Worm (Caenorhabditis elegans) whole organism, late embryonic: ENCODE results near the gene srsx-27.
A peak's percentile ranks its signal among the peaks of the same experiment; 100 is the strongest.

Source experiments
- C08G9.2 ChIP-seq: sonication (generic microtip); optimal IDR thresholded peaks from 2 replicates; lab custom pipeline; 2016; ENCODE audit warnings: mild to moderate bottlenecking, missing genetic modification characterization, moderate library complexity, missing compliant biosample characterization
- C38D4.7 ChIP-seq: fragments of 200-800 bp; sonication (Bioruptor generic); optimal IDR thresholded peaks from 2 replicates; lab custom pipeline; 2018; ENCODE audit warnings: mild to moderate bottlenecking, missing genetic modification characterization, moderate library complexity, missing compliant biosample characterization
- K02D7.2 ChIP-seq: sonication (generic microtip); optimal IDR thresholded peaks from 2 replicates; lab custom pipeline; 2017; ENCODE audit warnings: mild to moderate bottlenecking, missing genetic modification characterization, missing compliant biosample characterization
- K09A11.1 ChIP-seq: sonication (generic microtip); optimal IDR thresholded peaks from 2 replicates; lab custom pipeline; 2017; ENCODE audit warnings: antibody characterized with exemption, mild to moderate bottlenecking, missing genetic modification characterization, missing compliant biosample characterization; ENCODE audit not compliant: insufficient read depth
- T23F11.4 ChIP-seq: fragments of 200-800 bp; sonication (Bioruptor generic); optimal IDR thresholded peaks from 2 replicates; lab custom pipeline; 2018; ENCODE audit warnings: mild to moderate bottlenecking, missing genetic modification characterization, missing compliant biosample characterization
- ahr-1 ChIP-seq: sonication (generic microtip); optimal IDR thresholded peaks from 2 replicates; lab custom pipeline; 2016; ENCODE audit warnings: missing genetic modification characterization, missing compliant biosample characterization
- ama-1 ChIP-seq: fragments of 150-350 bp; optimal IDR thresholded peaks from 2 replicates; lab custom pipeline; 2014
- ceh-18 ChIP-seq: sonication (generic microtip); optimal IDR thresholded peaks from 2 replicates; lab custom pipeline; 2016; ENCODE audit warnings: missing genetic modification characterization, missing compliant biosample characterization
- ceh-19 ChIP-seq: fragments of 200-800 bp; sonication (Bioruptor generic); optimal IDR thresholded peaks from 2 replicates; lab custom pipeline; 2018; ENCODE audit warnings: mild to moderate bottlenecking, missing genetic modification characterization, missing compliant biosample characterization
- ceh-2 ChIP-seq: sonication (generic microtip); optimal IDR thresholded peaks from 2 replicates; lab custom pipeline; 2016; ENCODE audit warnings: missing genotype, missing genetic modification characterization, missing compliant biosample characterization
- ceh-22 ChIP-seq: sonication (generic microtip); optimal IDR thresholded peaks from 2 replicates; lab custom pipeline; 2017; ENCODE audit warnings: missing biosample characterization, missing genetic modification characterization
- ceh-30 ChIP-seq: fragments of 150-350 bp; optimal IDR thresholded peaks from 2 replicates; lab custom pipeline; 2014; ENCODE audit warnings: missing biosample characterization, missing genetic modification characterization
- ceh-48 ChIP-seq: sonication (generic microtip); optimal IDR thresholded peaks from 2 replicates; lab custom pipeline; 2016; ENCODE audit warnings: missing genetic modification characterization, inconsistent platforms, missing compliant biosample characterization
- ceh-6 ChIP-seq: fragments of 200-800 bp; sonication (Bioruptor generic); optimal IDR thresholded peaks from 2 replicates; lab custom pipeline; 2018; ENCODE audit warnings: mild to moderate bottlenecking, missing genetic modification characterization, missing compliant biosample characterization
- ceh-9 ChIP-seq: sonication (generic microtip); optimal IDR thresholded peaks from 2 replicates; lab custom pipeline; 2016; ENCODE audit warnings: mild to moderate bottlenecking, missing genetic modification characterization, inconsistent platforms, missing compliant biosample characterization
- dmd-4 ChIP-seq: sonication (generic microtip); optimal IDR thresholded peaks from 2 replicates; lab custom pipeline; 2016; ENCODE audit warnings: borderline replicate concordance, missing genetic modification characterization, missing compliant biosample characterization
- dve-1 ChIP-seq: sonication (generic microtip); optimal IDR thresholded peaks from 2 replicates; lab custom pipeline; 2017; ENCODE audit warnings: antibody characterized with exemption, mild to moderate bottlenecking, missing genetic modification characterization, missing compliant biosample characterization
- elt-2 ChIP-seq: sonication (generic microtip); optimal IDR thresholded peaks from 2 replicates; lab custom pipeline; 2016; ENCODE audit warnings: missing genetic modification reagents, missing genetic modification characterization, missing compliant biosample characterization
- elt-4 ChIP-seq: sonication (generic microtip); optimal IDR thresholded peaks from 2 replicates; lab custom pipeline; 2016; ENCODE audit warnings: missing genetic modification characterization, missing compliant biosample characterization
- ets-4 ChIP-seq: sonication (generic microtip); optimal IDR thresholded peaks from 2 replicates; lab custom pipeline; 2016; ENCODE audit warnings: missing genetic modification characterization, missing compliant biosample characterization
- eyg-1 ChIP-seq: sonication (generic microtip); optimal IDR thresholded peaks from 2 replicates; lab custom pipeline; 2016; ENCODE audit warnings: missing genotype, missing genetic modification characterization, missing compliant biosample characterization
- fax-1 ChIP-seq: sonication (generic microtip); optimal IDR thresholded peaks from 2 replicates; lab custom pipeline; 2016; ENCODE audit warnings: missing genotype, missing genetic modification characterization, missing compliant biosample characterization
- fkh-10 ChIP-seq: fragments of 150-350 bp; optimal IDR thresholded peaks from 2 replicates; lab custom pipeline; 2014; ENCODE audit warnings: missing biosample characterization, missing genetic modification reagents, missing genetic modification characterization
- gmeb-2 ChIP-seq: sonication (generic microtip); optimal IDR thresholded peaks from 2 replicates; lab custom pipeline; 2016; ENCODE audit warnings: missing genetic modification characterization, inconsistent platforms, missing compliant biosample characterization
- hlh-13 ChIP-seq: fragments of 200-800 bp; sonication (Bioruptor generic); optimal IDR thresholded peaks from 2 replicates; lab custom pipeline; 2018; ENCODE audit warnings: mild to moderate bottlenecking, missing genetic modification characterization, missing compliant biosample characterization
- hlh-6 ChIP-seq: sonication (generic microtip); optimal IDR thresholded peaks from 2 replicates; lab custom pipeline; 2016; ENCODE audit warnings: missing genotype, missing genetic modification characterization, missing compliant biosample characterization
- hlh-8 ChIP-seq: sonication (generic microtip); optimal IDR thresholded peaks from 2 replicates; lab custom pipeline; 2016; ENCODE audit warnings: missing genotype, missing genetic modification characterization, missing compliant biosample characterization
- lim-6 ChIP-seq: sonication (generic microtip); optimal IDR thresholded peaks from 2 replicates; lab custom pipeline; 2016; ENCODE audit warnings: missing genetic modification characterization, missing compliant biosample characterization
- lin-11 ChIP-seq: fragments of 200-800 bp; sonication (Bioruptor generic); optimal IDR thresholded peaks from 2 replicates; lab custom pipeline; 2018; ENCODE audit warnings: mild to moderate bottlenecking, missing genetic modification characterization, missing compliant biosample characterization
- madf-2 ChIP-seq: sonication (generic microtip); optimal IDR thresholded peaks from 2 replicates; lab custom pipeline; 2017; ENCODE audit warnings: missing genetic modification characterization, missing compliant biosample characterization
- mec-3 ChIP-seq: sonication (generic microtip); optimal IDR thresholded peaks from 2 replicates; lab custom pipeline; 2016; ENCODE audit warnings: borderline replicate concordance, missing genetic modification characterization, missing compliant biosample characterization
- nfya-1 ChIP-seq: sonication (generic microtip); optimal IDR thresholded peaks from 2 replicates; lab custom pipeline; 2017; ENCODE audit warnings: missing genetic modification characterization, mild to moderate bottlenecking, missing compliant biosample characterization, antibody characterized with exemption, moderate library complexity
- nhr-11 ChIP-seq: fragments of 150-350 bp; optimal IDR thresholded peaks from 2 replicates; lab custom pipeline; 2014; ENCODE audit warnings: missing biosample characterization, missing genetic modification characterization
- npax-4 ChIP-seq: sonication (generic microtip); optimal IDR thresholded peaks from 2 replicates; lab custom pipeline; 2016; ENCODE audit warnings: missing genetic modification characterization, missing compliant biosample characterization
- odd-2 ChIP-seq: sonication (generic microtip); optimal IDR thresholded peaks from 2 replicates; lab custom pipeline; 2017; ENCODE audit warnings: antibody characterized with exemption, mild to moderate bottlenecking, missing genetic modification characterization, missing compliant biosample characterization
- pag-3 ChIP-seq: sonication (generic microtip); optimal IDR thresholded peaks from 2 replicates; lab custom pipeline; 2016; ENCODE audit warnings: missing compliant biosample characterization, missing genetic modification characterization, borderline replicate concordance
- pat-9 ChIP-seq: fragments of 200-800 bp; sonication (Bioruptor generic); optimal IDR thresholded peaks from 2 replicates; lab custom pipeline; 2018; ENCODE audit warnings: mild to moderate bottlenecking, missing genetic modification characterization, moderate library complexity, missing compliant biosample characterization
- pax-1 ChIP-seq: fragments of 150-350 bp; optimal IDR thresholded peaks from 2 replicates; lab custom pipeline; 2014; ENCODE audit warnings: missing biosample characterization, missing genetic modification characterization
- pha-2 ChIP-seq: sonication (generic microtip); optimal IDR thresholded peaks from 2 replicates; lab custom pipeline; 2017; ENCODE audit warnings: mild to moderate bottlenecking, missing genetic modification characterization, missing compliant biosample characterization
- pha-4 ChIP-seq: fragments of 150-350 bp; optimal IDR thresholded peaks from 2 replicates; lab custom pipeline; 2018; ENCODE audit warnings: missing biosample characterization, missing genetic modification reagents, missing genetic modification characterization
- pqm-1 ChIP-seq: sonication (generic microtip); optimal IDR thresholded peaks from 2 replicates; lab custom pipeline; 2016; ENCODE audit warnings: missing genetic modification characterization, missing compliant biosample characterization
- pros-1 ChIP-seq: fragments of 150-350 bp; optimal IDR thresholded peaks from 2 replicates; lab custom pipeline; 2014; ENCODE audit warnings: missing biosample characterization, missing genetic modification reagents, missing genetic modification characterization
- ref-2 ChIP-seq: sonication (generic microtip); optimal IDR thresholded peaks from 2 replicates; lab custom pipeline; 2016; ENCODE audit warnings: missing genetic modification characterization, missing compliant biosample characterization
- sox-2 ChIP-seq: fragments of 200-800 bp; sonication (Bioruptor generic); IDR thresholded peaks from 2 replicates; pipeline ENCODE4 v1.3.6; 2022; ENCODE audit warnings: missing genetic modification reagents, missing genetic modification characterization, missing compliant biosample characterization
- tbx-2 ChIP-seq: sonication (generic microtip); optimal IDR thresholded peaks from 2 replicates; lab custom pipeline; 2016; ENCODE audit warnings: missing genetic modification characterization, missing compliant biosample characterization
- tbx-7 ChIP-seq: sonication (generic microtip); optimal IDR thresholded peaks from 2 replicates; lab custom pipeline; 2016; ENCODE audit warnings: missing genotype, missing genetic modification characterization, missing compliant biosample characterization
- unc-3 ChIP-seq, 2 experiments: fragments of 200-800 bp in 1 of 2; sonication (Bioruptor generic) in 1 of 2; sonication (generic microtip) in 1 of 2; conservative IDR thresholded peaks in 1 of 2; optimal IDR thresholded peaks in 1 of 2; 2 replicates each; pipeline versions ENCODE4 v1.3.6 to Lab custom; 2016 to 2022; ENCODE audit warnings: missing compliant biosample characterization in 2 of 2, missing genetic modification characterization in 2 of 2, missing genetic modification reagents in 1 of 2
- unc-42 ChIP-seq: sonication (generic microtip); optimal IDR thresholded peaks from 2 replicates; lab custom pipeline; 2016; ENCODE audit warnings: missing genotype, missing genetic modification characterization, missing compliant biosample characterization
- unc-86 ChIP-seq: sonication (generic microtip); optimal IDR thresholded peaks from 2 replicates; lab custom pipeline; 2016; ENCODE audit warnings: missing genetic modification characterization, missing compliant biosample characterization
- ztf-16 ChIP-seq: sonication (generic microtip); optimal IDR thresholded peaks from 2 replicates; lab custom pipeline; 2017; ENCODE audit warnings: missing genetic modification characterization, missing compliant biosample characterization

Gene srsx-27

ce11 chrV:10174632-10175075 is 24.8 kb downstream of the srsx-27 start (continued):
- no peak for TF ChIP-seq ref-2 (tag; lab: Kevin White, UChicago)
- TF ChIP-seq C08G9.2 (tag; lab: Kevin White, UChicago), result no peak
- TF ChIP-seq pros-1 (tag; lab: Kevin White, UChicago), result no peak
- peak; percentile 96 for TF ChIP-seq unc-42 (tag; lab: Kevin White, UChicago)
- no peak for TF ChIP-seq madf-2
- peak; percentile 41 for TF ChIP-seq ceh-18 (tag; lab: Kevin White, UChicago)
- TF ChIP-seq hlh-6 (tag; lab: Kevin White, UChicago), result no peak
- no peak for TF ChIP-seq lim-6 (tag; lab: Kevin White, UChicago)
- TF ChIP-seq pqm-1 (tag; lab: Kevin White, UChicago), result no peak
- no peak for TF ChIP-seq dve-1 (tag; lab: Kevin White, UChicago)
- no peak for TF ChIP-seq ets-4

ce11 chrV:10178166-10178565 is 28.3 kb downstream of the srsx-27 start:
- no peak for TF ChIP-seq C38D4.7 (GFP tag; lab: Kevin White, UChicago)
- no peak for TF ChIP-seq hlh-13
- TF ChIP-seq mec-3, result no peak
- no peak for TF ChIP-seq hlh-6 (tag; lab: Kevin White, UChicago)
- TF ChIP-seq ceh-19 (GFP tag; lab: Kevin White, UChicago), result no peak
- no peak for TF ChIP-seq gmeb-2 (tag; lab: Kevin White, UChicago)
- TF ChIP-seq odd-2, result no peak
- no peak for TF ChIP-seq pag-3
- TF ChIP-seq nfya-1 (tag; lab: Kevin White, UChicago), result peak; percentile 31
- peak; percentile 54 for TF ChIP-seq elt-2
- TF ChIP-seq ceh-30 (tag; lab: Kevin White, UChicago), result no peak
- no peak for TF ChIP-seq ceh-9 (tag; lab: Kevin White, UChicago)
- TF ChIP-seq pqm-1 (tag; lab: Kevin White, UChicago), result no peak
- TF ChIP-seq pax-1, result no peak
- TF ChIP-seq eyg-1, result no peak
- no peak for TF ChIP-seq nhr-11 (tag; lab: Kevin White, UChicago)
- no peak for TF ChIP-seq madf-2
- TF ChIP-seq ceh-48, result peak; percentile 37
- TF ChIP-seq hlh-8 (tag; lab: Kevin White, UChicago), result peak; percentile 52
- peak; percentile 39 for TF ChIP-seq fax-1 (tag; lab: Kevin White, UChicago)
- TF ChIP-seq sox-2 (GFP tag; lab: Robert Waterston, UW), result no peak
- TF ChIP-seq ztf-16 (tag; lab: Kevin White, UChicago), result no peak
- TF ChIP-seq pha-2 (tag; lab: Kevin White, UChicago), result no peak
- TF ChIP-seq pat-9 (tag; lab: Kevin White, UChicago), result no peak
- TF ChIP-seq tbx-2 (tag; lab: Kevin White, UChicago), result peak; percentile 75
- no peak for TF ChIP-seq ceh-22 (tag; lab: Kevin White, UChicago)
- TF ChIP-seq pros-1 (tag; lab: Kevin White, UChicago), result no peak
- TF ChIP-seq unc-86, result no peak
- no peak for TF ChIP-seq pha-4 (tag; lab: Kevin White, UChicago)
- peak; percentile 71 for TF ChIP-seq tbx-7 (tag; lab: Kevin White, UChicago)
- no peak for TF ChIP-seq K02D7.2 (tag; lab: Kevin White, UChicago)
- no peak for TF ChIP-seq npax-4 (tag; lab: Kevin White, UChicago)
- TF ChIP-seq lin-11 (tag; lab: Kevin White, UChicago), result no peak
- no peak for TF ChIP-seq lim-6 (tag; lab: Kevin White, UChicago)
- TF ChIP-seq unc-3 (GFP tag; conservative IDR thresholded peaks at IDR 0.05; lab: Robert Waterston, UW), result no peak
- no peak for TF ChIP-seq unc-3 (tag; optimal IDR thresholded peaks at IDR 0.05; lab: Kevin White, UChicago)
- TF ChIP-seq ceh-2 (tag; lab: Kevin White, UChicago), result peak; percentile 63
- peak; percentile 49 for TF ChIP-seq ahr-1 (tag; lab: Kevin White, UChicago)
- no peak for TF ChIP-seq dmd-4 (tag; lab: Kevin White, UChicago)
- TF ChIP-seq elt-4 (tag; lab: Kevin White, UChicago), result no peak
- no peak for TF ChIP-seq ama-1 (lab: Kevin White, UChicago)
- TF ChIP-seq K09A11.1 (tag; lab: Kevin White, UChicago), result no peak
- no peak for TF ChIP-seq fkh-10 (GFP tag; lab: Kevin White, UChicago)
- no peak for TF ChIP-seq T23F11.4 (GFP tag; lab: Kevin White, UChicago)
- no peak for TF ChIP-seq ceh-6 (GFP tag; lab: Kevin White, UChicago)
- TF ChIP-seq C08G9.2 (tag; lab: Kevin White, UChicago), result peak; percentile 77
